Worm (Caenorhabditis elegans) whole organism, L3 larva: ENCODE results near the gene chpf-1.

ENCODE experiments used
- aly-2 ChIP-seq: fragments of 150-350 bp; optimal IDR thresholded peaks from 2 replicates; lab custom pipeline; 2014; ENCODE audit warnings: missing biosample characterization, missing genetic modification characterization
- ceh-16 ChIP-seq: sonication (generic microtip); optimal IDR thresholded peaks from 2 replicates; lab custom pipeline; 2017; ENCODE audit warnings: missing biosample characterization, missing genetic modification characterization
- elt-3 ChIP-seq, 3 experiments: fragments of 150-350 bp in 1 of 3; sonication (generic microtip) in 2 of 3; optimal IDR thresholded peaks; 2 replicates in 2 of 3; 4 replicates in 1 of 3; lab custom pipeline; 2014 to 2017; ENCODE audit warnings: missing biosample characterization in 3 of 3, missing genetic modification characterization in 3 of 3
- eor-1 ChIP-seq, 2 experiments: fragments of 150-350 bp; optimal IDR thresholded peaks; 2 replicates each; lab custom pipeline; 2014 to 2018; ENCODE audit warnings: missing biosample characterization in 2 of 2, missing genetic modification characterization in 2 of 2
- jun-1 ChIP-seq: fragments of 150-350 bp; optimal IDR thresholded peaks from 2 replicates; lab custom pipeline; 2014; ENCODE audit warnings: missing biosample characterization, missing genetic modification reagents, missing genetic modification characterization
- nhr-12 ChIP-seq: fragments of 150-350 bp; optimal IDR thresholded peaks from 2 replicates; lab custom pipeline; 2014; ENCODE audit warnings: missing biosample characterization, missing genetic modification characterization
- nhr-25 ChIP-seq: sonication (generic microtip); optimal IDR thresholded peaks from 2 replicates; lab custom pipeline; 2017; ENCODE audit warnings: missing biosample characterization, missing genetic modification characterization
- nhr-28 ChIP-seq: fragments of 150-350 bp; optimal IDR thresholded peaks from 2 replicates; lab custom pipeline; 2014; ENCODE audit warnings: missing biosample characterization, missing genetic modification characterization
- sea-2 ChIP-seq: fragments of 150-350 bp; sonication (generic microtip); optimal IDR thresholded peaks from 4 replicates; lab custom pipeline; 2014; ENCODE audit warnings: missing biosample characterization, missing genetic modification reagents, missing genetic modification characterization
- ztf-4 ChIP-seq: fragments of 150-350 bp; optimal IDR thresholded peaks from 2 replicates; lab custom pipeline; 2014; ENCODE audit warnings: missing biosample characterization, missing genetic modification characterization

DNA sequence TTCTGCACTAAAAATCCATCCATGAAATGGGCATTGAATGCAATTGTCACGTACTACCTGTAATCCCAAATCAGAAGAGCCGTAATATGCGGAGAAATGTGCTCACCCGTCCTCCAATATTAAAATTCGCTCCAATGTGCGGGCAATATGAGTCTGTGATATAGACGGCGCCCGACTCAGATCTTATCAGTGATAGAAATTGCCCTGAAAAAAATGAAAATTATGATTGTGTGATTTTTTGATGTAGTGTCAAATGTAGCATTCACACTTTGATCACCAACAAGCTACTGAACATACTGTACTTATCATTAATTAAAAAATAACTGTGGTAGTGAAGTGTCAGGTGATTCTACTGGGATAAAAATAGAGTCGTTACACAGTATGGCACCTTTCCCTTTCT, 21.3 kb upstream of the chpf-1 start:
- TF ChIP-seq ceh-16 (tag; lab: Kevin White, UChicago) (no peak), sea-2 (no peak), nhr-25 (no peak), aly-2 (no peak), nhr-12 (tag; lab: Kevin White, UChicago) (no peak), eor-1 (tag; optimal IDR thresholded peaks at IDR 0.05; lab: Kevin White, UChicago) (no peak), nhr-28 (tag; lab: Kevin White, UChicago) (no peak), ztf-4 (tag; lab: Kevin White, UChicago) (no peak), jun-1 (tag; lab: Kevin White, UChicago) (no peak), elt-3 (tag; optimal IDR thresholded peaks at IDR 0.05; lab: Kevin White, UChicago) (no peak)
